Worm (Caenorhabditis elegans): ENCODE measurements around the gene sos-1.

- TF ChIP-seq daf-12 (tag; optimal IDR thresholded peaks at IDR 0.05) (no peak), ama-1 (optimal IDR thresholded peaks at IDR 0.05) (no peak)
Observed at ce11 chrV:4509319-4509937, 39.7 kb downstream of the sos-1 start.

Data from whole organism, L4 larva.